Worm (Caenorhabditis elegans) whole organism, midembryonic: ENCODE measurements around the gene E02H1.6.

Experiments used
- T22C8.4 ChIP-seq: fragments of 200-800 bp; sonication (Bioruptor generic); IDR thresholded peaks from 2 replicates; pipeline ENCODE4 v1.3.6; 2022; ENCODE audit warnings: missing genetic modification characterization, missing compliant biosample characterization
- cog-1 ChIP-seq: sonication (generic microtip); optimal IDR thresholded peaks from 2 replicates; lab custom pipeline; 2016; ENCODE audit warnings: missing genetic modification characterization, missing compliant biosample characterization
- flt-1 ChIP-seq: fragments of 200-800 bp; sonication (Bioruptor generic); IDR thresholded peaks from 2 replicates; pipeline ENCODE4 v1.3.6; 2022; ENCODE audit warnings: missing genetic modification characterization, missing compliant biosample characterization
- klf-2 ChIP-seq: fragments of 200-800 bp; sonication (Bioruptor generic); conservative IDR thresholded peaks from 2 replicates; pipeline ENCODE4 v1.3.6; 2022; ENCODE audit warnings: missing genetic modification reagents, missing genetic modification characterization, missing compliant biosample characterization
- med-1 ChIP-seq: sonication (generic microtip); optimal IDR thresholded peaks from 2 replicates; lab custom pipeline; 2017; ENCODE audit warnings: missing genetic modification characterization, mild to moderate bottlenecking, missing compliant biosample characterization, antibody characterized with exemption, missing genetic modification reagents; ENCODE audit not compliant: insufficient read depth
- ref-1 ChIP-seq: fragments of 200-800 bp; sonication (Bioruptor generic); conservative IDR thresholded peaks from 2 replicates; pipeline ENCODE4 v1.3.6; 2022; ENCODE audit warnings: missing genetic modification reagents, missing genetic modification characterization, missing compliant biosample characterization
- ztf-23 ChIP-seq: fragments of 200-800 bp; sonication (Bioruptor generic); IDR thresholded peaks from 2 replicates; pipeline ENCODE4 v1.3.6; 2022; ENCODE audit warnings: missing genetic modification reagents, missing genetic modification characterization, missing compliant biosample characterization
- ztf-29 ChIP-seq: fragments of 200-800 bp; sonication (Bioruptor generic); IDR thresholded peaks from 2 replicates; pipeline ENCODE4 v1.3.6; 2022; ENCODE audit warnings: missing genetic modification reagents, missing genetic modification characterization, missing compliant biosample characterization

- TF ChIP-seq flt-1 (GFP tag; lab: Robert Waterston, UW) = no peak
- TF ChIP-seq T22C8.4 (GFP tag; lab: Robert Waterston, UW) = no peak
- no peak for TF ChIP-seq ref-1 (GFP tag; lab: Robert Waterston, UW)
- TF ChIP-seq cog-1 (tag; lab: Kevin White, UChicago) = no peak
- no peak for TF ChIP-seq klf-2 (GFP tag; lab: Robert Waterston, UW)
- no peak for TF ChIP-seq ztf-23 (GFP tag; lab: Robert Waterston, UW)
- TF ChIP-seq med-1 (GFP tag; lab: Kevin White, UChicago) = no peak
- TF ChIP-seq ztf-29 = no peak
These were observed 22.1 kb upstream of the E02H1.6 start for ce11 chrII:9574406-9574805.
